Worm (Caenorhabditis elegans) whole organism, L1 larva: ENCODE results near the gene rpb-6.

Experiments used
- ama-1 ChIP-seq: fragments of 150-350 bp; optimal IDR thresholded peaks from 2 replicates; lab custom pipeline; 2014
- nhr-28 ChIP-seq: fragments of 150-350 bp; optimal IDR thresholded peaks from 2 replicates; lab custom pipeline; 2014; ENCODE audit warnings: missing biosample characterization, missing genetic modification characterization
- nhr-76 ChIP-seq: sonication (generic microtip); optimal IDR thresholded peaks from 2 replicates; lab custom pipeline; 2017; ENCODE audit warnings: missing biosample characterization, missing genetic modification characterization
- pqm-1 ChIP-seq: sonication (generic microtip); optimal IDR thresholded peaks from 3 replicates; lab custom pipeline; 2017; ENCODE audit warnings: missing biosample characterization, missing genetic modification characterization
- tbx-2 ChIP-seq: sonication (generic microtip); optimal IDR thresholded peaks from 2 replicates; lab custom pipeline; 2016; ENCODE audit warnings: missing genetic modification characterization, missing compliant biosample characterization
- unc-62 ChIP-seq: fragments of 150-350 bp; optimal IDR thresholded peaks from 2 replicates; lab custom pipeline; 2014; ENCODE audit warnings: missing biosample characterization, missing genetic modification reagents, missing genetic modification characterization

DNA sequence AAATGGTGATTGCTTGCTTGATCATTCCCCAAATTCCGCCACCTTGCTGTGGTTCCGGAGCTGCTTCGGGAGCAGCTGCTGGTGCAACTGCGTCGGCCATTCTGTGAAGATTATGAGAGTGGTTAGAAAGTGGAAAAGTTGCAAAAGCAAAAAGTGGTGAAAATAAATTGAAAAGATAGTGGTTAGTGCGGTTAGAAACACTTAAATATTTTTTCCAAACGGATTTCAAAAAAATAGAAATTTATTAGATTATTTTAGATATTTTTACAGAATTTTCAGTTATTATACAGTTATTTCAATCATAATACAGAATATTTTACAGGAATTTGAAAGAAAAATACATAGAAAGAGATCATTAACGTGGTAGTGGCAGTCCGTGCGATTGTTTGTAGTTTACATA is 41.6 kb upstream of the rpb-6 start, which contains the start of gene R166.2:
- TF ChIP-seq nhr-28 (tag; lab: Kevin White, UChicago) (no peak), tbx-2 (tag; lab: Kevin White, UChicago) (no peak), unc-62 (no peak), ama-1 (lab: Kevin White, UChicago) (no peak), nhr-76 (tag; lab: Kevin White, UChicago) (no peak), pqm-1 (tag; lab: Kevin White, UChicago) (no peak)
